Worm (Caenorhabditis elegans): ENCODE measurements around the gene fars-3.
A peak's percentile ranks its signal among the peaks of the same experiment; 100 is the strongest.

fars-3 gene

DNA sequence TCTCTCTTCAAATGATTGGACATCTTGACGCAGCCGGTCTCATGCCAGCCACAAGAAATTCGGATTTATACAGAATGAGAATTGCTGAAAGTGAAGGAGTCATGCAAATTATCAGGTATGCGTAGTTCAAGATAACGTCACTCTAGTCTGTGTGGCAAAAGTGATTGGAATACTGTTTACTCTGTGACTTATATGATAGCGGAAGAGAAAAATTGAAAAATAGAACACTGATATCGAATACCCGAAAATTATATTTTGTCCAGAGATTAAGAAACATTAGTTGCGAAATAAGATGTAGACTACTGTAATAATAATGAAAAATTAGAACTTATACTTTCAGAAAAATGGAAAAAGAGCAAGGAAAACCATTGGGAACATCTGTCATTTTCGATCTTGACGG lies 50.9 kb downstream of the fars-3 start:
- TF ChIP-seq nhr-28 (tag; optimal IDR thresholded peaks at IDR 0.05) (peak; percentile 95), pqm-1 (tag; optimal IDR thresholded peaks at IDR 0.05) (peak; percentile 81), hlh-11 (tag; optimal IDR thresholded peaks at IDR 0.05) (peak; percentile 41), dmd-6 (GFP tag; IDR thresholded peaks at IDR 0.05) (peak; percentile 55; the same call in 1 of the 2 replicates), tra-1 (GFP tag; IDR thresholded peaks at IDR 0.05) (0 out of 2 replicates have a peak, but pooled peaks have one; percentile 30), vab-7 (GFP tag; IDR thresholded peaks at IDR 0.05) (no peak), ama-1 (optimal IDR thresholded peaks at IDR 0.05) (no peak), mdt-29 (GFP tag; IDR thresholded peaks at IDR 0.05) (no peak), nhr-77 (tag; optimal IDR thresholded peaks at IDR 0.05) (peak; percentile 83), php-3 (GFP tag; IDR thresholded peaks at IDR 0.05) (no peak), lin-38 (GFP tag; IDR thresholded peaks at IDR 0.05) (no peak), rbr-2 (tag; optimal IDR thresholded peaks at IDR 0.05) (no peak), daf-16 (GFP tag; optimal IDR thresholded peaks at IDR 0.05) (no peak), daf-16 (tag; optimal IDR thresholded peaks at IDR 0.05) (peak; percentile 78), hmg-1.1 (GFP tag; IDR thresholded peaks at IDR 0.05) (no peak), ztf-7 (tag; optimal IDR thresholded peaks at IDR 0.05) (no peak), zag-1 (tag; optimal IDR thresholded peaks at IDR 0.05) (no peak), ceh-82 (tag; optimal IDR thresholded peaks at IDR 0.05) (no peak), spr-3 (GFP tag; optimal IDR thresholded peaks at IDR 0.05) (no peak), dmd-9 (GFP tag; IDR thresholded peaks at IDR 0.05) (no peak), mxl-2 (GFP tag; conservative IDR thresholded peaks at IDR 0.05) (no peak), dpl-1 (GFP tag; optimal IDR thresholded peaks at IDR 0.05) (no peak)
